Worm (Caenorhabditis elegans): ENCODE results near the gene pmk-3.

Gene pmk-3

ce11 chrIV:8138984-8139383, at the start of gene pmk-3:
TSS of gene pmk-3 (plus strand) at chrIV:8139219.
- peak; percentile 2 for TF ChIP-seq blmp-1 (tag; optimal IDR thresholded peaks at IDR 0.05)
- TF ChIP-seq F16B12.6 (tag; optimal IDR thresholded peaks at IDR 0.05), result no peak

ce11 chrIV:8091539-8091938, 47.5 kb upstream of the pmk-3 start:
- no peak for TF ChIP-seq lin-13 (GFP tag; optimal IDR thresholded peaks at IDR 0.05)
- TF ChIP-seq efl-1 (optimal IDR thresholded peaks at IDR 0.05), result no peak
- TF ChIP-seq efl-1 (GFP tag; optimal IDR thresholded peaks at IDR 0.05 in 1 of 2), result no peak
- no peak for TF ChIP-seq elt-2 (tag; optimal IDR thresholded peaks at IDR 0.05)
- TF ChIP-seq ama-1 (optimal IDR thresholded peaks at IDR 0.05), result no peak
- TF ChIP-seq nhr-90 (tag; optimal IDR thresholded peaks at IDR 0.05; ENCODE audit: poor library complexity), result no peak
- TF ChIP-seq fkh-10 (GFP tag; optimal IDR thresholded peaks at IDR 0.05), result no peak
- peak; percentile 15 for TF ChIP-seq lin-14 (GFP tag; optimal IDR thresholded peaks at IDR 0.05)
- no peak for TF ChIP-seq ets-5 (GFP tag; IDR thresholded peaks at IDR 0.05)
- TF ChIP-seq lin-39 (tag; optimal IDR thresholded peaks at IDR 0.05), result no peak
- no peak for TF ChIP-seq sptf-1 (tag; optimal IDR thresholded peaks at IDR 0.05)
- TF ChIP-seq nhr-20 (tag; optimal IDR thresholded peaks at IDR 0.05), result no peak
- TF ChIP-seq unc-98 (GFP tag; IDR thresholded peaks at IDR 0.05), result no peak
- no peak for TF ChIP-seq sup-37 (GFP tag; optimal IDR thresholded peaks at IDR 0.05)
- no peak for TF ChIP-seq zip-4 (GFP tag; optimal IDR thresholded peaks at IDR 0.05)
- TF ChIP-seq egl-27 (tag; optimal IDR thresholded peaks at IDR 0.05), result no peak
- TF ChIP-seq jun-1 (tag; optimal IDR thresholded peaks at IDR 0.05), result no peak
- peak; percentile 54 for TF ChIP-seq nhr-85 (tag)

- TF ChIP-seq blmp-1 (tag; optimal IDR thresholded peaks at IDR 0.05) (peak; percentile 60), snu-23 (GFP tag; optimal IDR thresholded peaks at IDR 0.05) (no peak), ama-1 (optimal IDR thresholded peaks at IDR 0.05) (no peak), ceh-8 (GFP tag; optimal IDR thresholded peaks at IDR 0.05) (no peak)
Measured at ce11 chrIV:8096375-8096774, 42.6 kb upstream of the pmk-3 start.

DNA sequence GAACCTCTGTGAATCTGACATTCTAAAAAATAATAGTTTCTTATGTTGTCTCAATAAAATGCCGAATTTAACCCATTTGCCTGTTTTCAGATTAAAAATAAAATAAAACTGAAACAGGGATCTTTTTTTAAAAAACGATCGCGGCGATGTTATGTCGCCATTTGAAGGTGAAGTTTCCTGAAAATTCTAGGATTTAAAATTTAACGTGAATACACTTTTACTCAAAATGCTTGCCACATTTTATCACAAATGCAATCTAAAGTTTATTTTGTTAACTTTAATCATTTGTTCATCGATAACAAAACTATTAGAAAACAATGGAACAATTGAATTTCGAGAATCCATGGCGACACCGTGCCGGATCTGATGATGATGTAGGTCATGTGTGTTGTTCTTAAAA, 39.4 kb upstream of the pmk-3 start, which contains the start of gene Y42H9AR.2:
Gene Y42H9AR.2, plus strand, starts transcription at position 301 of the 400 bp plus-strand sequence.
- TF ChIP-seq hpl-2 (GFP tag; optimal IDR thresholded peaks at IDR 0.05) (no peak), tlp-1 (tag; optimal IDR thresholded peaks at IDR 0.05) (no peak), aly-2 (tag; optimal IDR thresholded peaks at IDR 0.05) (no peak), unc-62 (GFP tag; optimal IDR thresholded peaks at IDR 0.05) (no peak), vab-15 (tag; optimal IDR thresholded peaks at IDR 0.05) (no peak), xbp-1 (tag; optimal IDR thresholded peaks at IDR 0.05) (no peak), isw-1 (GFP tag; IDR thresholded peaks at IDR 0.05) (no peak)

ce11 chrIV:8102231-8102630, 36.8 kb upstream of the pmk-3 start, which contains the start of gene Y42H9AR.5:
TSS of gene Y42H9AR.5 (plus strand) at chrIV:8102531.
- TF ChIP-seq ets-5 (GFP tag; IDR thresholded peaks at IDR 0.05), result no peak
- TF ChIP-seq sox-4 (tag; optimal IDR thresholded peaks at IDR 0.05), result no peak
- TF ChIP-seq nhr-11 (tag; optimal IDR thresholded peaks at IDR 0.05), result no peak
- no peak for TF ChIP-seq ama-1 (optimal IDR thresholded peaks at IDR 0.05)
- TF ChIP-seq nhr-84 (tag; optimal IDR thresholded peaks at IDR 0.05), result no peak
- no peak for TF ChIP-seq zag-1 (tag; optimal IDR thresholded peaks at IDR 0.05)
- TF ChIP-seq ceh-90 (tag; optimal IDR thresholded peaks at IDR 0.05), result no peak
- TF ChIP-seq fkh-10 (GFP tag; optimal IDR thresholded peaks at IDR 0.05), result no peak
- no peak for TF ChIP-seq unc-86 (tag; optimal IDR thresholded peaks at IDR 0.05)
- TF ChIP-seq Y116A8C.19 (tag; optimal IDR thresholded peaks at IDR 0.05; ENCODE audit: borderline replicate concordance), result no peak
- no peak for TF ChIP-seq lir-3 (tag; optimal IDR thresholded peaks at IDR 0.05; ENCODE audit: poor library complexity)
- TF ChIP-seq zip-4 (GFP tag; optimal IDR thresholded peaks at IDR 0.05), result no peak
- no peak for TF ChIP-seq C16A3.4 (tag; optimal IDR thresholded peaks at IDR 0.05)
- TF ChIP-seq sup-37 (GFP tag; optimal IDR thresholded peaks at IDR 0.05), result no peak

Data from whole organism, L1 larva.